Fruit fly (Drosophila melanogaster): ENCODE results near the gene CG33257.

DNA sequence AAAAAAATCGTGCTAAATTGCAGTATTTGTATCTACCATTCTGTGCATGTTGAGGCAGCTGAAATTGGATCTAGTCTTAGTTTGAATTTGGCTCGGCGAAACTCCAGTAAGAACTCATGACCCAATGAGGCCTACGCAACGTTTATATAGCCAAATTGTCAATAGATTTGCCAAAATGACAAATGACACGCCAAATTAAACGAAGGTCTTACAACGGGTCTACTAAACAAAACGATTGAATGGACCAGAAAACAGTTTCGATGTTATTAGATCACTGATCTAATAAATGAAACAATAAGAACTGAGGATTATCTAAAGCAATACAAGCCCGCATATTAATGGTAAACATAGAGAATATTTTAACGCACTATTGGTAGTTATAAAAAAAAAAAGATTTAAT lies 25.0 kb upstream of the CG33257 start, which contains the start of gene CG42718:
- TF ChIP-seq slbo (GFP tag; IDR thresholded peaks at IDR 0.05): no peak
- TF ChIP-seq h (optimal IDR thresholded peaks at IDR 0.05): no peak
- no peak for TF ChIP-seq CG1024 (GFP tag; IDR thresholded peaks at IDR 0.05)
- no peak for TF ChIP-seq Hand (GFP tag; optimal IDR thresholded peaks at IDR 0.05)
- TF ChIP-seq Doc3 (GFP tag; IDR thresholded peaks at IDR 0.05; ENCODE audit: partially characterized antibody): no peak
- no peak for TF ChIP-seq ind (GFP tag; optimal IDR thresholded peaks at IDR 0.05)
- TF ChIP-seq org-1 (GFP tag; optimal IDR thresholded peaks at IDR 0.05): no peak
- TF ChIP-seq Dref (GFP tag; IDR thresholded peaks at IDR 0.05): no peak
- no peak for TF ChIP-seq corto (GFP tag; optimal IDR thresholded peaks at IDR 0.05)
- TF ChIP-seq pnt (GFP tag; optimal IDR thresholded peaks at IDR 0.05): no peak
- no peak for TF ChIP-seq Blimp-1 (GFP tag; optimal IDR thresholded peaks at IDR 0.05)
- TF ChIP-seq CG15479 (GFP tag; optimal IDR thresholded peaks at IDR 0.05): no peak
- no peak for TF ChIP-seq CG2875 (GFP tag; optimal IDR thresholded peaks at IDR 0.05)
